Fruit fly (Drosophila melanogaster) whole organism, embryonic: ENCODE measurements around the gene CG10286.

Source experiments
- Blimp-1 ChIP-seq: fragments of 200-800 bp; sonication (Bioruptor generic); optimal IDR thresholded peaks from 3 replicates; lab custom pipeline; 2018; ENCODE audit warnings: missing biosample characterization, missing genetic modification characterization, mild to moderate bottlenecking, moderate library complexity, missing genetic modification reagents
- CG10147 ChIP-seq: fragments of 200-800 bp; sonication (Bioruptor generic); optimal IDR thresholded peaks from 2 replicates; lab custom pipeline; 2019; ENCODE audit warnings: missing biosample characterization, mild to moderate bottlenecking, missing genetic modification characterization, moderate library complexity
- CG10979 ChIP-seq: fragments of 200-800 bp; sonication (Bioruptor generic); optimal IDR thresholded peaks from 2 replicates; lab custom pipeline; 2018; ENCODE audit warnings: missing biosample characterization, mild to moderate bottlenecking, missing genetic modification characterization, moderate library complexity
- CG12219 ChIP-seq: fragments of 200-800 bp; sonication (Bioruptor generic); optimal IDR thresholded peaks from 3 replicates; lab custom pipeline; 2018; ENCODE audit warnings: missing biosample characterization, mild to moderate bottlenecking, missing genetic modification characterization
- CG14050 ChIP-seq: fragments of 200-800 bp; sonication (Bioruptor generic); IDR thresholded peaks from 3 replicates; pipeline ENCODE4 v1.3.6; 2022; ENCODE audit warnings: missing biosample characterization, missing genetic modification characterization
- CG17186 ChIP-seq: fragments of 200-800 bp; sonication (Bioruptor generic); optimal IDR thresholded peaks from 3 replicates; lab custom pipeline; 2017; ENCODE audit warnings: missing biosample characterization, missing genetic modification reagents, missing genetic modification characterization
- CG1792 ChIP-seq: fragments of 200-800 bp; sonication (Bioruptor generic); optimal IDR thresholded peaks from 2 replicates; lab custom pipeline; 2016; ENCODE audit warnings: missing biosample characterization, missing genetic modification characterization
- CG2129 ChIP-seq: fragments of 200-800 bp; sonication (Bioruptor generic); IDR thresholded peaks from 2 replicates; pipeline ENCODE4 v1.3.6; 2022; ENCODE audit warnings: missing biosample characterization, missing genetic modification characterization; ENCODE audit not compliant: partially characterized antibody
- CG3065 ChIP-seq: fragments of 200-800 bp; sonication (Bioruptor generic); optimal IDR thresholded peaks from 2 replicates; lab custom pipeline; 2016; ENCODE audit warnings: missing biosample characterization, missing genetic modification characterization
- CG31365 ChIP-seq: fragments of 200-800 bp; sonication (Bioruptor generic); optimal IDR thresholded peaks from 2 replicates; lab custom pipeline; 2018; ENCODE audit warnings: missing biosample characterization, mild to moderate bottlenecking, missing genetic modification characterization
- CG34422 ChIP-seq: fragments of 200-800 bp; sonication (Bioruptor generic); IDR thresholded peaks from 3 replicates; pipeline ENCODE4 v1.3.6; 2022; ENCODE audit warnings: missing biosample characterization, missing genetic modification characterization
- CG4282 ChIP-seq: fragments of 200-800 bp; sonication (Bioruptor generic); optimal IDR thresholded peaks from 2 replicates; lab custom pipeline; 2016; ENCODE audit warnings: missing biosample characterization, missing genetic modification characterization
- CG4617 ChIP-seq: fragments of 200-800 bp; sonication (Bioruptor generic); optimal IDR thresholded peaks from 3 replicates; lab custom pipeline; 2016; ENCODE audit warnings: missing biosample characterization, missing genetic modification characterization, borderline replicate concordance
- CG4820 ChIP-seq: fragments of 200-800 bp; sonication (Bioruptor generic); optimal IDR thresholded peaks from 3 replicates; lab custom pipeline; 2016; ENCODE audit warnings: missing biosample characterization, missing genetic modification characterization
- Dek ChIP-seq: fragments of 200-800 bp; sonication (Bioruptor generic); optimal IDR thresholded peaks from 3 replicates; lab custom pipeline; 2019; ENCODE audit warnings: missing biosample characterization, mild to moderate bottlenecking, missing genetic modification characterization, moderate library complexity
- H15 ChIP-seq: fragments of 200-800 bp; sonication (Bioruptor generic); IDR thresholded peaks from 3 replicates; pipeline ENCODE4 v1.3.6; 2022; ENCODE audit warnings: missing biosample characterization, missing genetic modification characterization
- Hr3 ChIP-seq: fragments of 200-800 bp; sonication (Bioruptor generic); optimal IDR thresholded peaks from 3 replicates; lab custom pipeline; 2016; ENCODE audit warnings: missing biosample characterization, missing genetic modification characterization
- Mes4 ChIP-seq: fragments of 200-800 bp; sonication (Bioruptor generic); optimal IDR thresholded peaks from 2 replicates; lab custom pipeline; 2016; ENCODE audit warnings: missing biosample characterization, missing genetic modification characterization
- Mrtf ChIP-seq: fragments of 200-800 bp; sonication (Bioruptor generic); IDR thresholded peaks from 3 replicates; pipeline ENCODE4 v1.3.6; 2022; ENCODE audit warnings: missing biosample characterization, missing genetic modification characterization
- Poxn ChIP-seq: fragments of 200-800 bp; sonication (Bioruptor generic); IDR thresholded peaks from 2 replicates; pipeline ENCODE4 v1.3.6; 2022; ENCODE audit warnings: missing biosample characterization, missing genetic modification characterization
- ac ChIP-seq: fragments of 200-800 bp; sonication (Bioruptor generic); optimal IDR thresholded peaks from 3 replicates; lab custom pipeline; 2017; ENCODE audit warnings: missing biosample characterization, mild to moderate bottlenecking, missing genetic modification characterization
- az2 ChIP-seq: fragments of 200-800 bp; sonication (Bioruptor generic); optimal IDR thresholded peaks from 3 replicates; lab custom pipeline; 2016; ENCODE audit warnings: missing biosample characterization, missing genetic modification characterization
- dm ChIP-seq: fragments of 200-800 bp; sonication (Bioruptor generic); optimal IDR thresholded peaks from 3 replicates; lab custom pipeline; 2016; ENCODE audit warnings: missing biosample characterization, missing genetic modification characterization
- gfzf ChIP-seq: fragments of 200-800 bp; sonication (Bioruptor generic); optimal IDR thresholded peaks from 2 replicates; lab custom pipeline; 2016; ENCODE audit warnings: missing biosample characterization, mild to moderate bottlenecking, missing genetic modification characterization, moderate library complexity
- jumu ChIP-seq: fragments of 200-800 bp; sonication (Bioruptor generic); optimal IDR thresholded peaks from 3 replicates; lab custom pipeline; 2016; ENCODE audit warnings: missing biosample characterization, missing genetic modification characterization
- lbe ChIP-seq: fragments of 200-800 bp; sonication (Bioruptor generic); optimal IDR thresholded peaks from 2 replicates; lab custom pipeline; 2016; ENCODE audit warnings: missing biosample characterization, mild to moderate bottlenecking, missing genetic modification characterization
- lilli ChIP-seq: fragments of 200-800 bp; sonication (Bioruptor generic); optimal IDR thresholded peaks from 3 replicates; lab custom pipeline; 2016; ENCODE audit warnings: missing biosample characterization, missing genetic modification characterization
- lov ChIP-seq, 2 experiments: fragments of 200-800 bp in 1 of 2; fragments of >200 bp in 1 of 2; sonication (Bioruptor generic) in 1 of 2; IDR thresholded peaks in 1 of 2; optimal IDR thresholded peaks in 1 of 2; 2 replicates in 1 of 2; 3 replicates in 1 of 2; pipeline versions ENCODE4 v1.3.6 to Lab custom; 2017 to 2022; ENCODE audit warnings: missing biosample characterization in 1 of 2, missing genetic modification characterization in 1 of 2
- mirr ChIP-seq: fragments of 200-800 bp; sonication (Bioruptor generic); optimal IDR thresholded peaks from 3 replicates; lab custom pipeline; 2018; ENCODE audit warnings: missing biosample characterization, mild to moderate bottlenecking, missing genetic modification characterization
- nerfin-1 ChIP-seq: fragments of 200-800 bp; sonication (Bioruptor generic); optimal IDR thresholded peaks from 3 replicates; lab custom pipeline; 2019; ENCODE audit warnings: missing biosample characterization, mild to moderate bottlenecking, missing genetic modification characterization, moderate library complexity
- pb ChIP-seq: fragments of 200-800 bp; sonication (Bioruptor generic); optimal IDR thresholded peaks from 3 replicates; lab custom pipeline; 2016; ENCODE audit warnings: missing biosample characterization, missing genetic modification characterization
- phol ChIP-seq: fragments of 200-800 bp; sonication (Bioruptor generic); optimal IDR thresholded peaks from 3 replicates; lab custom pipeline; 2018; ENCODE audit warnings: missing biosample characterization, mild to moderate bottlenecking, missing genetic modification characterization, moderate library complexity
- pum ChIP-seq: fragments of 200-800 bp; sonication (Bioruptor generic); optimal IDR thresholded peaks from 2 replicates; lab custom pipeline; 2016; ENCODE audit warnings: missing biosample characterization, missing genetic modification characterization
- repo ChIP-seq: fragments of 200-800 bp; sonication (Bioruptor generic); optimal IDR thresholded peaks from 2 replicates; lab custom pipeline; 2016; ENCODE audit warnings: missing biosample characterization, missing genetic modification characterization
- rib ChIP-seq: fragments of 200-800 bp; sonication (Bioruptor generic); IDR thresholded peaks from 2 replicates; pipeline ENCODE4 v1.3.6; 2022; ENCODE audit warnings: missing biosample characterization, missing genetic modification characterization
- salm ChIP-seq: fragments of 200-800 bp; sonication (Bioruptor generic); optimal IDR thresholded peaks from 2 replicates; lab custom pipeline; 2018; ENCODE audit warnings: missing biosample characterization, mild to moderate bottlenecking, missing genetic modification characterization
- sc ChIP-seq, 3 experiments: fragments of >200 bp in 2 of 3; fragments of 200-800 bp in 1 of 3; sonication (Bioruptor generic) in 1 of 3; optimal IDR thresholded peaks; 2 replicates in 2 of 3; 3 replicates in 1 of 3; lab custom pipeline; 2017; ENCODE audit warnings: mild to moderate bottlenecking in 1 of 3, missing biosample characterization in 1 of 3, missing genetic modification characterization in 1 of 3, missing genetic modification reagents in 1 of 3
- slou ChIP-seq: fragments of 200-800 bp; sonication (Bioruptor generic); optimal IDR thresholded peaks from 3 replicates; lab custom pipeline; 2016; ENCODE audit warnings: missing biosample characterization, missing genetic modification characterization
- tap ChIP-seq: fragments of 200-800 bp; optimal IDR thresholded peaks from 3 replicates; lab custom pipeline; 2019; ENCODE audit warnings: missing biosample characterization, mild to moderate bottlenecking, missing genetic modification characterization, moderate library complexity
- tgo ChIP-seq: fragments of 200-800 bp; sonication (Bioruptor generic); IDR thresholded peaks from 3 replicates; pipeline ENCODE4 v1.3.6; 2022; ENCODE audit warnings: missing biosample characterization, missing genetic modification characterization
- tio ChIP-seq: fragments of 200-800 bp; sonication (Bioruptor generic); optimal IDR thresholded peaks from 2 replicates; lab custom pipeline; 2017; ENCODE audit warnings: missing biosample characterization, missing genetic modification characterization, inconsistent platforms
- tll ChIP-seq, 2 experiments: fragments of 200-800 bp in 1 of 2; fragments of >200 bp in 1 of 2; sonication (Bioruptor generic) in 1 of 2; optimal IDR thresholded peaks; 2 replicates each; lab custom pipeline; 2017 to 2019; ENCODE audit warnings: missing biosample characterization in 2 of 2, missing genetic modification characterization in 2 of 2, mild to moderate bottlenecking in 1 of 2, moderate library complexity in 1 of 2
- toy ChIP-seq: fragments of 200-800 bp; sonication (Bioruptor generic); IDR thresholded peaks from 2 replicates; pipeline ENCODE4 v1.3.6; 2022; ENCODE audit warnings: missing biosample characterization, missing genetic modification characterization
- tx ChIP-seq: fragments of 200-800 bp; sonication (Bioruptor generic); optimal IDR thresholded peaks from 2 replicates; lab custom pipeline; 2016; ENCODE audit warnings: missing biosample characterization, missing genetic modification characterization
- unc-4 ChIP-seq: fragments of 200-800 bp; sonication (Bioruptor generic); IDR thresholded peaks from 2 replicates; pipeline ENCODE4 v1.3.6; 2022; ENCODE audit warnings: missing biosample characterization, missing genetic modification characterization; ENCODE audit not compliant: partially characterized antibody
- wek ChIP-seq: fragments of 200-800 bp; sonication (Bioruptor generic); optimal IDR thresholded peaks from 3 replicates; lab custom pipeline; 2018; ENCODE audit warnings: missing biosample characterization, mild to moderate bottlenecking, missing genetic modification characterization, moderate library complexity
- zen ChIP-seq: fragments of 200-800 bp; sonication (Bioruptor generic); optimal IDR thresholded peaks from 3 replicates; lab custom pipeline; 2018; ENCODE audit warnings: missing biosample characterization, mild to moderate bottlenecking, missing genetic modification characterization, moderate library complexity
- zfh2 ChIP-seq: fragments of 200-800 bp; sonication (Bioruptor generic); optimal IDR thresholded peaks from 2 replicates; lab custom pipeline; 2016; ENCODE audit warnings: missing biosample characterization, missing genetic modification characterization

Gene CG10286

dm6 chr3R:6405674-6406565 is 37.2 kb downstream of the CG10286 start, which contains the start of gene Dmtn (continued):
- no peak for TF ChIP-seq Mes4 (GFP tag; lab: Kevin White, UChicago)
- TF ChIP-seq CG1792, result no peak
- no peak for TF ChIP-seq CG34422 (GFP tag; lab: Robert Waterston, UW)
- peak; percentile 17 for TF ChIP-seq zfh2
- TF ChIP-seq sc (optimal IDR thresholded peaks at IDR 0.05; lab: Kevin White, UChicago), result no peak
- TF ChIP-seq sc (GFP tag; optimal IDR thresholded peaks at IDR 0.05; lab: Kevin White, UChicago), result peak; percentile 24
- TF ChIP-seq rib (GFP tag; lab: Robert Waterston, UW), result no peak
- peak; percentile 3 for TF ChIP-seq Hr3
- no peak for TF ChIP-seq CG31365 (tag; lab: Kevin White, UChicago)
- no peak for TF ChIP-seq Blimp-1 (GFP tag; lab: Kevin White, UChicago)
- peak; percentile 10 for TF ChIP-seq Dek (tag; lab: Kevin White, UChicago)
- TF ChIP-seq lilli (GFP tag; lab: Kevin White, UChicago), result no peak
- TF ChIP-seq toy (GFP tag; lab: Robert Waterston, UW), result no peak
- TF ChIP-seq tio (GFP tag; lab: Kevin White, UChicago), result peak; percentile 33
- TF ChIP-seq salm, result no peak
- TF ChIP-seq CG17186 (GFP tag; lab: Kevin White, UChicago), result no peak
- no peak for TF ChIP-seq lov (optimal IDR thresholded peaks at IDR 0.05; lab: Kevin White, UChicago)
- no peak for TF ChIP-seq lov (GFP tag; IDR thresholded peaks at IDR 0.05; lab: Robert Waterston, UW)
- no peak for TF ChIP-seq CG3065 (GFP tag; lab: Kevin White, UChicago)
- no peak for TF ChIP-seq CG10979 (tag; lab: Kevin White, UChicago)
- TF ChIP-seq tap (tag; lab: Kevin White, UChicago), result peak; percentile 2
- TF ChIP-seq CG10147 (GFP tag; lab: Kevin White, UChicago), result peak; percentile 38
- no peak for TF ChIP-seq lbe
- TF ChIP-seq jumu, result no peak
- peak; percentile 24 for TF ChIP-seq ac (GFP tag; lab: Kevin White, UChicago)
- TF ChIP-seq dm, result peak; percentile 0
- TF ChIP-seq gfzf (GFP tag; lab: Kevin White, UChicago), result peak; percentile 64
- no peak for TF ChIP-seq zen (tag; lab: Kevin White, UChicago)
- TF ChIP-seq H15, result no peak
- TF ChIP-seq tll (GFP tag; optimal IDR thresholded peaks at IDR 0.05; lab: Kevin White, UChicago), result peak in 1 of 2 experiments; percentile 82
- no peak for TF ChIP-seq unc-4 (GFP tag; lab: Robert Waterston, UW)
- peak; percentile 14 for TF ChIP-seq nerfin-1 (tag; lab: Kevin White, UChicago)
- TF ChIP-seq wek (GFP tag; lab: Kevin White, UChicago), result peak; percentile 46
- TF ChIP-seq tgo (GFP tag; lab: Robert Waterston, UW), result no peak
- TF ChIP-seq pb (GFP tag; lab: Kevin White, UChicago), result no peak
- no peak for TF ChIP-seq CG2129 (GFP tag; lab: Robert Waterston, UW)
- peak; percentile 4 for TF ChIP-seq repo (GFP tag; lab: Kevin White, UChicago)
- TF ChIP-seq az2 (GFP tag; lab: Kevin White, UChicago), result peak; percentile 2
- TF ChIP-seq CG12219 (GFP tag; lab: Kevin White, UChicago), result no peak
- TF ChIP-seq Mrtf (GFP tag; lab: Robert Waterston, UW), result no peak
- TF ChIP-seq CG4282, result peak; percentile 71
- no peak for TF ChIP-seq CG4617 (GFP tag; lab: Kevin White, UChicago)
- peak; percentile 51 for TF ChIP-seq phol (tag; lab: Kevin White, UChicago)
- no peak for TF ChIP-seq Poxn (GFP tag; lab: Robert Waterston, UW)
- peak; percentile 4 for TF ChIP-seq CG4820 (GFP tag; lab: Kevin White, UChicago)
- no peak for TF ChIP-seq CG14050 (GFP tag; lab: Robert Waterston, UW)
- TF ChIP-seq pum (GFP tag; lab: Kevin White, UChicago), result no peak
- TF ChIP-seq tx (GFP tag; lab: Kevin White, UChicago), result no peak
- TF ChIP-seq slou (GFP tag; lab: Kevin White, UChicago), result no peak
- peak; percentile 38 for TF ChIP-seq mirr
